Worm (Caenorhabditis elegans): ENCODE data around the gene suf-1.

DNA sequence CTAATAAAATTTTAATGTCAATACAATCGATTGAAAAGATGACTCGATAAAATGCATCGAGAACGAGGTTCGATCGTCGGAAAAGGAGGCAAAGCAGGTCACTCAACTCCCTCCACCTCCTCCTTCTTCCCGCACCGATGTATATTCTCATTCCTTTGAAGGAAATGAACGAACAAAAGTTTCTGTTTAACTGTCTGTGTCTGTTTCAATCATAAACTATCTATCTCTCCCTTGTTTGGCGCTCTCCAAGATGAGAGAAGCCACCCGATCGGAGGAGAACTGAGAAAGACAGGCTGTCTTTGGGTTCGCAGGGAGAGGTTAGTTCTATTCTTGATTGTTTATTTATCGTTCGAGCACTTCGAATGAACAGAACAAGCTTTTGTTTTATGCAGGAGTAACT is 37.5 kb downstream of the suf-1 start, which contains the start of gene D2085.7:
- TF ChIP-seq ceh-9 (tag; optimal IDR thresholded peaks at IDR 0.05) (no peak), pha-2 (tag; optimal IDR thresholded peaks at IDR 0.05) (no peak), ama-1 (optimal IDR thresholded peaks at IDR 0.05) (no peak), unc-86 (tag; optimal IDR thresholded peaks at IDR 0.05) (no peak), C38D4.7 (GFP tag; optimal IDR thresholded peaks at IDR 0.05) (no peak), lin-11 (tag; optimal IDR thresholded peaks at IDR 0.05) (no peak), lim-6 (tag; optimal IDR thresholded peaks at IDR 0.05) (no peak)
